Worm (Caenorhabditis elegans): ENCODE measurements around the gene vps-60.

- TF ChIP-seq efl-3 (GFP tag; optimal IDR thresholded peaks at IDR 0.05) (no peak), jun-1 (tag; optimal IDR thresholded peaks at IDR 0.05) (no peak), skn-1 (tag; optimal IDR thresholded peaks at IDR 0.05) (no peak), unc-98 (GFP tag; IDR thresholded peaks at IDR 0.05) (no peak), lin-39 (tag; optimal IDR thresholded peaks at IDR 0.05) (no peak), unc-86 (tag; optimal IDR thresholded peaks at IDR 0.05) (no peak), elt-3 (tag; optimal IDR thresholded peaks at IDR 0.05) (no peak)
These were observed 17.8 kb upstream of the vps-60 start, which contains the start of gene F41E6.17 for ce11 chrV:8623754-8624153.

Measured in whole organism, L1 larva.